Fruit fly (Drosophila melanogaster) whole organism, embryonic: ENCODE measurements around the gene Art9.

Experiments used
- Aef1 ChIP-seq: fragments of 200-800 bp; sonication (Bioruptor generic); IDR thresholded peaks from 3 replicates; pipeline ENCODE4 v1.3.6; 2022; ENCODE audit warnings: missing biosample characterization, missing genetic modification characterization
- Antp ChIP-seq: fragments of 200-800 bp; sonication (Bioruptor generic); optimal IDR thresholded peaks from 3 replicates; lab custom pipeline; 2016; ENCODE audit warnings: missing biosample characterization, missing genetic modification characterization
- B-H1 ChIP-seq: fragments of 200-800 bp; sonication (Bioruptor generic); IDR thresholded peaks from 3 replicates; pipeline ENCODE4 v1.3.6; 2022; ENCODE audit warnings: missing biosample characterization, missing genetic modification characterization
- CG10462 ChIP-seq: fragments of 200-800 bp; sonication (Bioruptor generic); optimal IDR thresholded peaks from 2 replicates; lab custom pipeline; 2016; ENCODE audit warnings: missing biosample characterization, missing genetic modification characterization
- CG11456 ChIP-seq: fragments of 200-800 bp; sonication (Bioruptor generic); IDR thresholded peaks from 3 replicates; pipeline ENCODE4 v1.3.6; 2022; ENCODE audit warnings: missing biosample characterization, missing genetic modification characterization
- CG12659 ChIP-seq: fragments of 200-800 bp; sonication (Bioruptor generic); optimal IDR thresholded peaks from 3 replicates; lab custom pipeline; 2017; ENCODE audit warnings: mild to moderate bottlenecking, missing biosample characterization, missing genetic modification reagents, missing genetic modification characterization
- CG14050 ChIP-seq: fragments of 200-800 bp; sonication (Bioruptor generic); IDR thresholded peaks from 3 replicates; pipeline ENCODE4 v1.3.6; 2022; ENCODE audit warnings: missing biosample characterization, missing genetic modification characterization
- CG17612 ChIP-seq: fragments of 200-800 bp; sonication (Bioruptor generic); IDR thresholded peaks from 2 replicates; pipeline ENCODE4 v1.3.6; 2022; ENCODE audit warnings: missing biosample characterization, missing genetic modification characterization
- CG18262 ChIP-seq: fragments of 200-800 bp; optimal IDR thresholded peaks from 3 replicates; lab custom pipeline; 2019; ENCODE audit warnings: missing biosample characterization, mild to moderate bottlenecking, missing genetic modification characterization, moderate library complexity
- CG18764 ChIP-seq: fragments of 200-800 bp; sonication (Bioruptor generic); optimal IDR thresholded peaks from 3 replicates; lab custom pipeline; 2016; ENCODE audit warnings: missing biosample characterization, missing genetic modification characterization
- CG3163 ChIP-seq: fragments of 200-800 bp; sonication (Bioruptor generic); optimal IDR thresholded peaks from 3 replicates; lab custom pipeline; 2016; ENCODE audit warnings: missing biosample characterization, missing genetic modification characterization
- CG33557 ChIP-seq: fragments of 200-800 bp; sonication (Bioruptor generic); optimal IDR thresholded peaks from 2 replicates; lab custom pipeline; 2019; ENCODE audit warnings: missing biosample characterization, mild to moderate bottlenecking, missing genetic modification characterization, moderate library complexity
- CG8281 ChIP-seq: fragments of 200-800 bp; sonication (Bioruptor generic); optimal IDR thresholded peaks from 2 replicates; lab custom pipeline; 2018; ENCODE audit warnings: missing biosample characterization, mild to moderate bottlenecking, missing genetic modification characterization, moderate library complexity
- CG8924 ChIP-seq: fragments of 200-800 bp; optimal IDR thresholded peaks from 3 replicates; lab custom pipeline; 2019; ENCODE audit warnings: missing biosample characterization, mild to moderate bottlenecking, missing genetic modification characterization, moderate library complexity
- CHES-1-like ChIP-seq: fragments of 200-800 bp; sonication (Bioruptor generic); optimal IDR thresholded peaks from 2 replicates; lab custom pipeline; 2016; ENCODE audit warnings: missing biosample characterization, missing genetic modification characterization
- CkIIα-i1 ChIP-seq: fragments of 200-800 bp; sonication (Bioruptor generic); IDR thresholded peaks from 2 replicates; pipeline ENCODE4 v1.3.6; 2022; ENCODE audit warnings: missing biosample characterization, missing genetic modification characterization
- Deaf1 ChIP-seq: fragments of 200-800 bp; optimal IDR thresholded peaks from 3 replicates; lab custom pipeline; 2019; ENCODE audit warnings: missing biosample characterization, mild to moderate bottlenecking, missing genetic modification characterization, moderate library complexity
- Dref ChIP-seq: fragments of 200-800 bp; sonication (Bioruptor generic); IDR thresholded peaks from 2 replicates; pipeline ENCODE4 v1.3.6; 2022; ENCODE audit warnings: missing biosample characterization, missing genetic modification characterization
- HLH3B ChIP-seq: fragments of 200-800 bp; sonication (Bioruptor generic); IDR thresholded peaks from 2 replicates; pipeline ENCODE4 v1.3.6; 2022; ENCODE audit warnings: missing biosample characterization, missing genetic modification characterization
- HLH54F ChIP-seq: fragments of 200-800 bp; sonication (Bioruptor generic); optimal IDR thresholded peaks from 3 replicates; lab custom pipeline; 2016; ENCODE audit warnings: missing biosample characterization, missing genetic modification characterization
- Hmx ChIP-seq: fragments of 200-800 bp; sonication (Bioruptor generic); optimal IDR thresholded peaks from 2 replicates; lab custom pipeline; 2016; ENCODE audit warnings: missing biosample characterization, missing genetic modification characterization
- MESR4 ChIP-seq: fragments of 200-800 bp; sonication (Bioruptor generic); optimal IDR thresholded peaks from 2 replicates; lab custom pipeline; 2018; ENCODE audit warnings: missing biosample characterization, mild to moderate bottlenecking, missing genetic modification characterization, moderate library complexity
- Meics ChIP-seq: fragments of 200-800 bp; sonication (Bioruptor generic); optimal IDR thresholded peaks from 2 replicates; lab custom pipeline; 2017; ENCODE audit warnings: missing biosample characterization, mild to moderate bottlenecking, missing genetic modification characterization
- Mes4 ChIP-seq: fragments of 200-800 bp; sonication (Bioruptor generic); optimal IDR thresholded peaks from 2 replicates; lab custom pipeline; 2016; ENCODE audit warnings: missing biosample characterization, missing genetic modification characterization
- NK7.1 ChIP-seq: fragments of 200-800 bp; sonication (Bioruptor generic); optimal IDR thresholded peaks from 3 replicates; lab custom pipeline; 2016; ENCODE audit warnings: missing biosample characterization, missing genetic modification characterization
- Tbp ChIP-seq: fragments of >200 bp; optimal IDR thresholded peaks from 2 replicates; lab custom pipeline; 2018; ENCODE audit warnings: missing biosample characterization, missing genetic modification characterization
- ase ChIP-seq: fragments of 200-800 bp; sonication (Bioruptor generic); IDR thresholded peaks from 3 replicates; pipeline ENCODE4 v1.3.6; 2022; ENCODE audit warnings: missing biosample characterization, missing genetic modification characterization
- ash1 ChIP-seq: fragments of 200-800 bp; sonication (Bioruptor generic); optimal IDR thresholded peaks from 2 replicates; lab custom pipeline; 2018; ENCODE audit warnings: missing biosample characterization, mild to moderate bottlenecking, missing genetic modification characterization
- bbx ChIP-seq: fragments of 200-800 bp; sonication (Bioruptor generic); IDR thresholded peaks from 2 replicates; pipeline ENCODE4 v1.3.6; 2022; ENCODE audit warnings: missing biosample characterization, missing genetic modification characterization; ENCODE audit not compliant: partially characterized antibody
- dati ChIP-seq: fragments of 200-800 bp; sonication (Bioruptor generic); IDR thresholded peaks from 2 replicates; pipeline ENCODE4 v1.3.6; 2022; ENCODE audit warnings: missing biosample characterization, missing genetic modification characterization
- dimm ChIP-seq: fragments of 200-800 bp; sonication (Bioruptor generic); IDR thresholded peaks from 2 replicates; pipeline ENCODE4 v1.3.6; 2022; ENCODE audit warnings: missing biosample characterization, missing genetic modification characterization
- dmrt11E ChIP-seq: fragments of 200-800 bp; sonication (Bioruptor generic); optimal IDR thresholded peaks from 3 replicates; lab custom pipeline; 2018; ENCODE audit warnings: missing biosample characterization, mild to moderate bottlenecking, missing genetic modification characterization, moderate library complexity
- dmrt99B ChIP-seq: fragments of 200-800 bp; sonication (Bioruptor generic); optimal IDR thresholded peaks from 2 replicates; lab custom pipeline; 2018; ENCODE audit warnings: missing biosample characterization, mild to moderate bottlenecking, missing genetic modification characterization, moderate library complexity
- fu2 ChIP-seq: fragments of 200-800 bp; sonication (Bioruptor generic); optimal IDR thresholded peaks from 2 replicates; lab custom pipeline; 2016; ENCODE audit warnings: missing biosample characterization, missing genetic modification characterization
- gcm2 ChIP-seq: fragments of 200-800 bp; sonication (Bioruptor generic); optimal IDR thresholded peaks from 2 replicates; lab custom pipeline; 2016; ENCODE audit warnings: missing biosample characterization, missing genetic modification characterization
- gfzf ChIP-seq: fragments of 200-800 bp; sonication (Bioruptor generic); optimal IDR thresholded peaks from 2 replicates; lab custom pipeline; 2016; ENCODE audit warnings: missing biosample characterization, mild to moderate bottlenecking, missing genetic modification characterization, moderate library complexity
- hb ChIP-seq: fragments of 200-800 bp; sonication (Bioruptor generic); IDR thresholded peaks from 3 replicates; pipeline ENCODE4 v1.3.6; 2022; ENCODE audit warnings: missing biosample characterization, missing genetic modification characterization; ENCODE audit not compliant: partially characterized antibody
- ken ChIP-seq: fragments of 200-800 bp; sonication (Bioruptor generic); IDR thresholded peaks from 3 replicates; pipeline ENCODE4 v1.3.6; 2022; ENCODE audit warnings: missing biosample characterization, missing genetic modification characterization
- maf-S ChIP-seq: fragments of 200-800 bp; sonication (Bioruptor generic); optimal IDR thresholded peaks from 2 replicates; lab custom pipeline; 2016; ENCODE audit warnings: missing biosample characterization, missing genetic modification characterization
- otp ChIP-seq: fragments of 200-800 bp; sonication (Bioruptor generic); IDR thresholded peaks from 3 replicates; pipeline ENCODE4, ENCODE4 v1.3.6; 2022; ENCODE audit warnings: missing biosample characterization, missing genetic modification characterization
- rib ChIP-seq: fragments of 200-800 bp; sonication (Bioruptor generic); IDR thresholded peaks from 2 replicates; pipeline ENCODE4 v1.3.6; 2022; ENCODE audit warnings: missing biosample characterization, missing genetic modification characterization
- run ChIP-seq: fragments of 200-800 bp; sonication (Bioruptor generic); optimal IDR thresholded peaks from 3 replicates; lab custom pipeline; 2018; ENCODE audit warnings: missing biosample characterization, mild to moderate bottlenecking, missing genetic modification characterization
- sd ChIP-seq: fragments of 200-800 bp; sonication (Bioruptor generic); optimal IDR thresholded peaks from 3 replicates; lab custom pipeline; 2018; ENCODE audit warnings: missing biosample characterization, mild to moderate bottlenecking, missing genetic modification characterization, moderate library complexity
- so ChIP-seq: fragments of 200-800 bp; sonication (Bioruptor generic); IDR thresholded peaks from 3 replicates; pipeline ENCODE4 v1.3.6; 2022; ENCODE audit warnings: missing biosample characterization, missing genetic modification characterization
- sob ChIP-seq: fragments of 200-800 bp; sonication (Bioruptor generic); IDR thresholded peaks from 2 replicates; pipeline ENCODE4 v1.3.6; 2022; ENCODE audit warnings: missing biosample characterization, missing genetic modification characterization
- stwl ChIP-seq: fragments of 200-800 bp; sonication (Bioruptor generic); optimal IDR thresholded peaks from 3 replicates; lab custom pipeline; 2018; ENCODE audit warnings: missing biosample characterization, mild to moderate bottlenecking, missing genetic modification characterization, moderate library complexity
- tna ChIP-seq: fragments of 200-800 bp; sonication (Bioruptor generic); IDR thresholded peaks from 2 replicates; pipeline ENCODE4 v1.3.6; 2022; ENCODE audit warnings: missing biosample characterization, missing genetic modification characterization; ENCODE audit not compliant: partially characterized antibody
- trem ChIP-seq: fragments of 200-800 bp; optimal IDR thresholded peaks from 3 replicates; lab custom pipeline; 2019; ENCODE audit warnings: missing biosample characterization, mild to moderate bottlenecking, missing genetic modification characterization, moderate library complexity
- tup ChIP-seq: fragments of 200-800 bp; sonication (Bioruptor generic); optimal IDR thresholded peaks from 2 replicates; lab custom pipeline; 2016; ENCODE audit warnings: missing biosample characterization, mild to moderate bottlenecking, missing genetic modification characterization, moderate library complexity
- unpg ChIP-seq: fragments of 200-800 bp; sonication (Bioruptor generic); optimal IDR thresholded peaks from 3 replicates; lab custom pipeline; 2018; ENCODE audit warnings: missing biosample characterization, mild to moderate bottlenecking, missing genetic modification characterization, moderate library complexity

Gene Art9

dm6 chr3R:13984922-13985581, 41.8 kb upstream of the Art9 start (continued):
- TF ChIP-seq Hmx (GFP tag; lab: Kevin White, UChicago): no peak
- no peak for TF ChIP-seq hb (GFP tag; lab: Robert Waterston, UW)
- TF ChIP-seq fu2 (GFP tag; lab: Kevin White, UChicago): no peak
- peak; percentile 76 for TF ChIP-seq dmrt99B
- TF ChIP-seq ase (GFP tag; lab: Robert Waterston, UW): peak; percentile 62; the same call in 2 of the 3 replicates
- TF ChIP-seq Dref (GFP tag; lab: Robert Waterston, UW): no peak
- TF ChIP-seq dimm (GFP tag; lab: Robert Waterston, UW): no peak
- no peak for TF ChIP-seq gfzf (GFP tag; lab: Kevin White, UChicago)
- peak; percentile 26 for TF ChIP-seq CHES-1-like (GFP tag; lab: Kevin White, UChicago)
- peak; percentile 52 for TF ChIP-seq Mes4 (GFP tag; lab: Kevin White, UChicago)
- peak; percentile 49 for TF ChIP-seq B-H1
- TF ChIP-seq CG18764 (GFP tag; lab: Kevin White, UChicago): peak; percentile 19
- peak; percentile 21 for TF ChIP-seq tup (GFP tag; lab: Kevin White, UChicago)
- peak; percentile 86 for TF ChIP-seq CG8924 (tag; lab: Kevin White, UChicago)
- no peak for TF ChIP-seq CG3163 (GFP tag; lab: Kevin White, UChicago)
- TF ChIP-seq dmrt11E (tag; lab: Kevin White, UChicago): peak; percentile 92
- TF ChIP-seq Tbp (GFP tag; lab: Kevin White, UChicago): no peak
- no peak for TF ChIP-seq bbx (GFP tag; lab: Robert Waterston, UW)
- TF ChIP-seq MESR4 (GFP tag; lab: Kevin White, UChicago): no peak
- peak; percentile 44; the same call in 1 of the 3 replicates for TF ChIP-seq CG11456 (GFP tag; lab: Robert Waterston, UW)
- TF ChIP-seq dati: no peak
- TF ChIP-seq HLH3B (GFP tag; lab: Robert Waterston, UW): peak; percentile 51; the same call in 1 of the 2 replicates
- TF ChIP-seq rib (GFP tag; lab: Robert Waterston, UW): 0 out of 2 replicates have a peak, but pooled peaks have one; percentile 9
- peak; percentile 83 for TF ChIP-seq unpg (GFP tag; lab: Kevin White, UChicago)
- TF ChIP-seq CG17612 (GFP tag; lab: Robert Waterston, UW): no peak
- no peak; the same call in 1 of the 2 replicates for TF ChIP-seq sob (GFP tag; lab: Robert Waterston, UW)
- peak; percentile 63 for TF ChIP-seq CG14050 (GFP tag; lab: Robert Waterston, UW)
- peak; percentile 72; the same call in 1 of the 3 replicates for TF ChIP-seq so (GFP tag; lab: Robert Waterston, UW)
- TF ChIP-seq Antp (GFP tag; lab: Kevin White, UChicago): peak; percentile 55
- TF ChIP-seq tna (GFP tag; lab: Robert Waterston, UW): no peak; the same call in 1 of the 2 replicates
- TF ChIP-seq ash1: no peak
- TF ChIP-seq CG12659 (GFP tag; lab: Kevin White, UChicago): peak; percentile 19
- no peak for TF ChIP-seq NK7.1 (GFP tag; lab: Kevin White, UChicago)
- peak; percentile 43 for TF ChIP-seq stwl (tag; lab: Kevin White, UChicago)
- TF ChIP-seq Meics (GFP tag; lab: Kevin White, UChicago): peak; percentile 38
- peak; percentile 30; the same call in 1 of the 3 replicates for TF ChIP-seq ken (GFP tag; lab: Robert Waterston, UW)
- peak; percentile 77 for TF ChIP-seq CG33557 (GFP tag; lab: Kevin White, UChicago)
- no peak for TF ChIP-seq sd
- TF ChIP-seq gcm2 (GFP tag; lab: Kevin White, UChicago): no peak
- peak; percentile 26 for TF ChIP-seq HLH54F
- no peak for TF ChIP-seq CkIIα-i1
- TF ChIP-seq run (tag; lab: Kevin White, UChicago): peak; percentile 33
- peak; percentile 84 for TF ChIP-seq trem
- TF ChIP-seq CG18262: peak; percentile 90
- TF ChIP-seq maf-S (GFP tag; lab: Kevin White, UChicago): peak; percentile 49
- TF ChIP-seq Deaf1 (tag; lab: Kevin White, UChicago): peak; percentile 30
- peak; percentile 62 for TF ChIP-seq CG10462
- peak; percentile 36; the same call in 2 of the 3 replicates for TF ChIP-seq Aef1 (GFP tag; lab: Robert Waterston, UW)
- TF ChIP-seq CG8281 (tag; lab: Kevin White, UChicago): peak; percentile 21
- TF ChIP-seq otp (GFP tag; lab: Robert Waterston, UW): peak; percentile 47; the same call in 2 of the 3 replicates
